Comparison of ENCODE assay signal across 1 worm cellular context in the genomic region with DNA sequence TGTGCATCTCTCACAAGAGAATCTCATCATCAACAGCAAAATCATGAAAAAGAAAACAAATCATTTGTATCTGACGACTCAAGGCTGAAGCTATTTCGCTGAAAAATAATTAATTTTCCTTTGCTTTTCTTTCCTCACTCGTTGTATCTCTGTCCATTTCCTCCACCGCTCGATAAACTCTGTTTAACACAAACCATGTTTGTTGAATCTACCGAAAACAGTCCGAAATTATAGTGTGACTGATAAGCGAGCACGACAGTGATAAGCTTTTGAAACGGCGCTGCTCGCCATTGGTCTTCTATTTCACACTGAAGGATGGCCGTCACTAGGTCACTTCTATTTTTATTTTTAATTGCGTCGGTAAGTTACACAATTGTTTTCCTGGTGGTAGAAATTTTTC.
TF ChIP-seq lines count a peak whose summit lies in the region.

A gene (plus strand): TSS at position 142 of the 400 bp plus-strand sequence.

TF ChIP-seq in whole organism, L1 larva, 84 proteins besides CTCF, POLR2A, EP300 and RAD21 (continued from another document):
- no peak for TF ChIP-seq nhr-90 (tag; optimal IDR thresholded peaks at IDR 0.05; lab: Kevin White, UChicago; ENCODE audit: poor library complexity)
